Fruit fly (Drosophila melanogaster) whole organism, embryonic: ENCODE data around the gene Jon25Bi.

Experiments
- Bgb ChIP-seq: fragments of 200-800 bp; sonication (Bioruptor generic); IDR thresholded peaks from 2 replicates; pipeline ENCODE4 v1.3.6; 2022; ENCODE audit warnings: missing biosample characterization, missing genetic modification characterization; ENCODE audit not compliant: partially characterized antibody
- CG10274 ChIP-seq: fragments of 200-800 bp; sonication (Bioruptor generic); optimal IDR thresholded peaks from 3 replicates; lab custom pipeline; 2017; ENCODE audit warnings: missing biosample characterization, mild to moderate bottlenecking, missing genetic modification characterization
- CG10959 ChIP-seq: fragments of 200-800 bp; sonication (Bioruptor generic); IDR thresholded peaks from 2 replicates; pipeline ENCODE4 v1.3.6; 2022; ENCODE audit warnings: missing biosample characterization, missing genetic modification characterization
- CG11696 ChIP-seq: fragments of 200-800 bp; sonication (Bioruptor generic); IDR thresholded peaks from 2 replicates; pipeline ENCODE4 v1.3.6; 2022; ENCODE audit warnings: missing biosample characterization, missing genetic modification characterization
- CG12219 ChIP-seq: fragments of 200-800 bp; sonication (Bioruptor generic); optimal IDR thresholded peaks from 3 replicates; lab custom pipeline; 2018; ENCODE audit warnings: missing biosample characterization, mild to moderate bottlenecking, missing genetic modification characterization
- CG1233 ChIP-seq: fragments of 200-800 bp; sonication (Bioruptor generic); optimal IDR thresholded peaks from 4 replicates; lab custom pipeline; 2018; ENCODE audit warnings: missing biosample characterization, mild to moderate bottlenecking, missing genetic modification characterization
- CG14667 ChIP-seq: fragments of 200-800 bp; sonication (Bioruptor generic); IDR thresholded peaks from 2 replicates; pipeline ENCODE4 v1.3.6; 2022; ENCODE audit warnings: missing biosample characterization, missing genetic modification characterization
- CG1529 ChIP-seq: fragments of 200-800 bp; sonication (Bioruptor generic); optimal IDR thresholded peaks from 3 replicates; lab custom pipeline; 2018; ENCODE audit warnings: missing biosample characterization, missing genetic modification characterization
- CG1602 ChIP-seq: fragments of 200-800 bp; sonication (Bioruptor generic); optimal IDR thresholded peaks from 3 replicates; lab custom pipeline; 2016; ENCODE audit warnings: missing biosample characterization, missing genetic modification characterization
- CG17568 ChIP-seq: fragments of 200-800 bp; sonication (Bioruptor generic); optimal IDR thresholded peaks from 2 replicates; lab custom pipeline; 2018; ENCODE audit warnings: missing biosample characterization, mild to moderate bottlenecking, missing genetic modification characterization, moderate library complexity
- CG1792 ChIP-seq: fragments of 200-800 bp; sonication (Bioruptor generic); optimal IDR thresholded peaks from 2 replicates; lab custom pipeline; 2016; ENCODE audit warnings: missing biosample characterization, missing genetic modification characterization
- CG2116 ChIP-seq: fragments of 200-800 bp; sonication (Bioruptor generic); optimal IDR thresholded peaks from 3 replicates; lab custom pipeline; 2018; ENCODE audit warnings: missing biosample characterization, mild to moderate bottlenecking, missing genetic modification characterization
- CG2129 ChIP-seq: fragments of 200-800 bp; sonication (Bioruptor generic); IDR thresholded peaks from 2 replicates; pipeline ENCODE4 v1.3.6; 2022; ENCODE audit warnings: missing biosample characterization, missing genetic modification characterization; ENCODE audit not compliant: partially characterized antibody
- CG30431 ChIP-seq: fragments of 200-800 bp; sonication (Bioruptor generic); optimal IDR thresholded peaks from 2 replicates; lab custom pipeline; 2017; ENCODE audit warnings: missing biosample characterization, missing genetic modification characterization
- CG31224 ChIP-seq: fragments of 200-800 bp; sonication (Bioruptor generic); IDR thresholded peaks from 2 replicates; pipeline ENCODE4 v1.3.6; 2022; ENCODE audit warnings: missing biosample characterization, missing genetic modification characterization
- CG31388 ChIP-seq: fragments of 200-800 bp; sonication (Bioruptor generic); optimal IDR thresholded peaks from 2 replicates; lab custom pipeline; 2016; ENCODE audit warnings: missing biosample characterization, missing genetic modification characterization
- CG34422 ChIP-seq: fragments of 200-800 bp; sonication (Bioruptor generic); IDR thresholded peaks from 3 replicates; pipeline ENCODE4 v1.3.6; 2022; ENCODE audit warnings: missing biosample characterization, missing genetic modification characterization
- CG42726 ChIP-seq: fragments of 200-800 bp; sonication (Bioruptor generic); IDR thresholded peaks from 2 replicates; pipeline ENCODE4 v1.3.6; 2022; ENCODE audit warnings: missing biosample characterization, missing genetic modification characterization; ENCODE audit not compliant: partially characterized antibody
- CG4282 ChIP-seq: fragments of 200-800 bp; sonication (Bioruptor generic); optimal IDR thresholded peaks from 2 replicates; lab custom pipeline; 2016; ENCODE audit warnings: missing biosample characterization, missing genetic modification characterization
- CG4404 ChIP-seq: fragments of 200-800 bp; sonication (Bioruptor generic); IDR thresholded peaks from 2 replicates; pipeline ENCODE4 v1.3.6; 2022; ENCODE audit warnings: missing biosample characterization, missing genetic modification characterization
- CG6854 ChIP-seq: fragments of 200-800 bp; sonication (Bioruptor generic); optimal IDR thresholded peaks from 3 replicates; lab custom pipeline; 2017; ENCODE audit warnings: missing biosample characterization, mild to moderate bottlenecking, missing genetic modification characterization
- CrebB ChIP-seq: fragments of 200-800 bp; sonication (Bioruptor generic); optimal IDR thresholded peaks from 3 replicates; lab custom pipeline; 2018; ENCODE audit warnings: missing biosample characterization, mild to moderate bottlenecking, missing genetic modification characterization
- Doc3 ChIP-seq: fragments of 200-800 bp; sonication (Bioruptor generic); IDR thresholded peaks from 3 replicates; pipeline ENCODE4 v1.3.6; 2022; ENCODE audit warnings: missing biosample characterization, missing genetic modification characterization; ENCODE audit not compliant: partially characterized antibody
- Dref ChIP-seq: fragments of 200-800 bp; sonication (Bioruptor generic); IDR thresholded peaks from 2 replicates; pipeline ENCODE4 v1.3.6; 2022; ENCODE audit warnings: missing biosample characterization, missing genetic modification characterization
- H2.0 ChIP-seq: fragments of 200-800 bp; sonication (Bioruptor generic); IDR thresholded peaks from 2 replicates; pipeline ENCODE4 v1.3.6; 2022; ENCODE audit warnings: missing biosample characterization, missing genetic modification characterization
- HHEX ChIP-seq: fragments of 200-800 bp; sonication (Bioruptor generic); optimal IDR thresholded peaks from 3 replicates; lab custom pipeline; 2017; ENCODE audit warnings: missing biosample characterization, mild to moderate bottlenecking, missing genetic modification characterization, missing genetic modification reagents
- Hmr ChIP-seq: fragments of 200-800 bp; sonication (Bioruptor generic); optimal IDR thresholded peaks from 3 replicates; lab custom pipeline; 2017; ENCODE audit warnings: mild to moderate bottlenecking, missing biosample characterization, missing genetic modification reagents, missing genetic modification characterization
- Hsf ChIP-seq: fragments of 200-800 bp; sonication (Bioruptor generic); optimal IDR thresholded peaks from 3 replicates; lab custom pipeline; 2016; ENCODE audit warnings: missing biosample characterization, missing genetic modification characterization
- Mes4 ChIP-seq: fragments of 200-800 bp; sonication (Bioruptor generic); optimal IDR thresholded peaks from 2 replicates; lab custom pipeline; 2016; ENCODE audit warnings: missing biosample characterization, missing genetic modification characterization
- Taf1 ChIP-seq: fragments of 200-800 bp; sonication (Bioruptor generic); IDR thresholded peaks from 2 replicates; pipeline ENCODE4 v1.3.6; 2022; ENCODE audit warnings: missing biosample characterization, missing genetic modification characterization
- ash1 ChIP-seq: fragments of 200-800 bp; sonication (Bioruptor generic); optimal IDR thresholded peaks from 2 replicates; lab custom pipeline; 2018; ENCODE audit warnings: missing biosample characterization, mild to moderate bottlenecking, missing genetic modification characterization
- caup ChIP-seq: fragments of 200-800 bp; sonication (Bioruptor generic); optimal IDR thresholded peaks from 3 replicates; lab custom pipeline; 2017; ENCODE audit warnings: missing biosample characterization, mild to moderate bottlenecking, missing genetic modification characterization, moderate library complexity; ENCODE audit not compliant: severe bottlenecking
- dan ChIP-seq: fragments of 200-800 bp; sonication (Bioruptor generic); IDR thresholded peaks from 2 replicates; pipeline ENCODE4 v1.3.6; 2022; ENCODE audit warnings: missing biosample characterization, missing genetic modification characterization
- dati ChIP-seq: fragments of 200-800 bp; sonication (Bioruptor generic); IDR thresholded peaks from 2 replicates; pipeline ENCODE4 v1.3.6; 2022; ENCODE audit warnings: missing biosample characterization, missing genetic modification characterization
- dmrt11E ChIP-seq: fragments of 200-800 bp; sonication (Bioruptor generic); optimal IDR thresholded peaks from 3 replicates; lab custom pipeline; 2018; ENCODE audit warnings: missing biosample characterization, mild to moderate bottlenecking, missing genetic modification characterization, moderate library complexity
- gem ChIP-seq: fragments of 200-800 bp; sonication (Bioruptor generic); optimal IDR thresholded peaks from 2 replicates; lab custom pipeline; 2019; ENCODE audit warnings: missing biosample characterization, mild to moderate bottlenecking, missing genetic modification characterization, moderate library complexity
- gro ChIP-seq: fragments of 200-800 bp; sonication (Bioruptor generic); optimal IDR thresholded peaks from 2 replicates; lab custom pipeline; 2016; ENCODE audit warnings: missing biosample characterization, missing genetic modification characterization
- hbn ChIP-seq: fragments of 200-800 bp; sonication (Bioruptor generic); IDR thresholded peaks from 2 replicates; pipeline ENCODE4 v1.3.6; 2022; ENCODE audit warnings: missing biosample characterization, missing genetic modification characterization; ENCODE audit not compliant: partially characterized antibody
- mam ChIP-seq: fragments of 200-800 bp; sonication (Bioruptor generic); optimal IDR thresholded peaks from 3 replicates; lab custom pipeline; 2016; ENCODE audit warnings: missing biosample characterization, missing genetic modification characterization
- nerfin-1 ChIP-seq: fragments of 200-800 bp; sonication (Bioruptor generic); optimal IDR thresholded peaks from 3 replicates; lab custom pipeline; 2019; ENCODE audit warnings: missing biosample characterization, mild to moderate bottlenecking, missing genetic modification characterization, moderate library complexity
- psq ChIP-seq: fragments of 200-800 bp; sonication (Bioruptor generic); optimal IDR thresholded peaks from 2 replicates; lab custom pipeline; 2017; ENCODE audit warnings: missing biosample characterization, missing genetic modification characterization
- pum ChIP-seq: fragments of 200-800 bp; sonication (Bioruptor generic); optimal IDR thresholded peaks from 2 replicates; lab custom pipeline; 2016; ENCODE audit warnings: missing biosample characterization, missing genetic modification characterization
- pzg ChIP-seq: fragments of 200-800 bp; sonication (Bioruptor generic); optimal IDR thresholded peaks from 3 replicates; lab custom pipeline; 2018; ENCODE audit warnings: missing biosample characterization, mild to moderate bottlenecking, missing genetic modification characterization, moderate library complexity
- stc ChIP-seq: fragments of 200-800 bp; sonication (Bioruptor generic); IDR thresholded peaks from 2 replicates; pipeline ENCODE4 v1.3.6; 2022; ENCODE audit warnings: missing biosample characterization, missing genetic modification characterization
- tap ChIP-seq: fragments of 200-800 bp; optimal IDR thresholded peaks from 3 replicates; lab custom pipeline; 2019; ENCODE audit warnings: missing biosample characterization, mild to moderate bottlenecking, missing genetic modification characterization, moderate library complexity
- twi ChIP-seq: fragments of 200-800 bp; optimal IDR thresholded peaks from 2 replicates; lab custom pipeline; 2019; ENCODE audit warnings: missing biosample characterization, mild to moderate bottlenecking, missing genetic modification characterization, moderate library complexity
- tx ChIP-seq: fragments of 200-800 bp; sonication (Bioruptor generic); optimal IDR thresholded peaks from 2 replicates; lab custom pipeline; 2016; ENCODE audit warnings: missing biosample characterization, missing genetic modification characterization
- vfl ChIP-seq: fragments of 200-800 bp; sonication (Bioruptor generic); optimal IDR thresholded peaks from 2 replicates; lab custom pipeline; 2016; ENCODE audit warnings: missing biosample characterization, missing genetic modification characterization
- wek ChIP-seq: fragments of 200-800 bp; sonication (Bioruptor generic); optimal IDR thresholded peaks from 3 replicates; lab custom pipeline; 2018; ENCODE audit warnings: missing biosample characterization, mild to moderate bottlenecking, missing genetic modification characterization, moderate library complexity
- wor ChIP-seq: fragments of 200-800 bp; sonication (Bioruptor generic); IDR thresholded peaks from 2 replicates; pipeline ENCODE4 v1.3.6; 2022; ENCODE audit warnings: missing biosample characterization, missing genetic modification characterization

The Jon25Bi gene

DNA sequence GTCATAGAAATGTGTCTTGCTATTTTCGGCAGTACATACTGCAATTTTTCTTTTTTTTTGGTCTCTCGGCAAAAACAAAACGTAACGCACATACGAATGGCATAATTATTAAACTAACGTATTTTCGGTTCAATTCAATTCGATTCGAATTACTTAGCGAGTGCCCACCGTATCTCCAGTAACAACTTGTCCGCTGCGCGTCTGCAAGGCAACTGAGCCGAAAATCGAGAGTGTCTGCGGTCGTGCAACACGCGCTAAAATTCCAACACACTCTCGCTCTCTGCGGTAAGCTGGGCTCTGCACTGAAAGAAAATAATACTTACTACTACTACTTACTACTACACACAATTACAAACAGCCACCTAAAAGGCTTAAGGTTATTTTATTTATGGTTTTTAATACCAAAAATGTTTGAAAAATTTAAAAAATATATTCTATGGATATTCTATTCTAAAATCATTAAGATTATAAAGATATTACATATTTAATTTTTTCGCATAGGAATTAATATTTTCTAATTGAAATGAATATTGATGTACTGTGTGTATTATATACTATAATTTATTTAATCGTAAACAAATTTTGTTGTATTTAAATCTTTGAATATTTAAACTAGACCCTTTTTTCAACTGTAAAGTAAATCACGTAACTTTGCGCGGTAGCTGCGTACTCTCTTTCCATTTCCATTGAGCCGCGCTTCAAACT, 48.2 kb downstream of the Jon25Bi start, which contains the start of gene snsl (continued):
- TF ChIP-seq CG31224 (GFP tag; lab: Robert Waterston, UW): 0 out of 2 replicates have a peak, but pooled peaks have one; percentile 31
- no peak for TF ChIP-seq caup
- no peak for TF ChIP-seq CG2116 (GFP tag; lab: Kevin White, UChicago)
- TF ChIP-seq mam: no peak
- peak; percentile 23 for TF ChIP-seq HHEX
- peak; percentile 77 for TF ChIP-seq nerfin-1
- no peak for TF ChIP-seq CG1792
- no peak for TF ChIP-seq pzg (GFP tag; lab: Kevin White, UChicago)
- TF ChIP-seq Mes4 (GFP tag; lab: Kevin White, UChicago): no peak
- TF ChIP-seq CrebB (tag; lab: Kevin White, UChicago): no peak
- no peak for TF ChIP-seq H2.0
- no peak for TF ChIP-seq hbn
- TF ChIP-seq Taf1: no peak
- no peak for TF ChIP-seq psq (GFP tag; lab: Kevin White, UChicago)
- peak; percentile 64 for TF ChIP-seq tap (tag; lab: Kevin White, UChicago)
- no peak for TF ChIP-seq CG1602 (GFP tag; lab: Kevin White, UChicago)
- no peak for TF ChIP-seq CG31388
- TF ChIP-seq Doc3 (GFP tag; lab: Robert Waterston, UW): no peak
- no peak for TF ChIP-seq ash1 (GFP tag; lab: Kevin White, UChicago)
- no peak for TF ChIP-seq CG2129
- no peak for TF ChIP-seq Dref (GFP tag; lab: Robert Waterston, UW)
- TF ChIP-seq dan: no peak
- no peak for TF ChIP-seq Hsf (GFP tag; lab: Kevin White, UChicago)
- no peak for TF ChIP-seq wor
- peak; percentile 31; the same call in 1 of the 3 replicates for TF ChIP-seq CG34422 (GFP tag; lab: Robert Waterston, UW)
- no peak for TF ChIP-seq pum
- TF ChIP-seq CG10959 (GFP tag; lab: Robert Waterston, UW): no peak
- TF ChIP-seq dmrt11E (tag; lab: Kevin White, UChicago): peak; percentile 5
- no peak for TF ChIP-seq vfl (GFP tag; lab: Kevin White, UChicago)
- TF ChIP-seq CG4282 (GFP tag; lab: Kevin White, UChicago): no peak
- TF ChIP-seq twi: peak; percentile 47
- TF ChIP-seq gro (GFP tag; lab: Kevin White, UChicago): no peak
- TF ChIP-seq wek (GFP tag; lab: Kevin White, UChicago): no peak
- peak; percentile 61 for TF ChIP-seq Hmr (GFP tag; lab: Kevin White, UChicago)
- TF ChIP-seq tx (GFP tag; lab: Kevin White, UChicago): no peak
- TF ChIP-seq CG4404 (GFP tag; lab: Robert Waterston, UW): no peak
- TF ChIP-seq CG12219 (GFP tag; lab: Kevin White, UChicago): no peak
- no peak for TF ChIP-seq CG17568 (GFP tag; lab: Kevin White, UChicago)
- peak; percentile 10 for TF ChIP-seq CG6854 (GFP tag; lab: Kevin White, UChicago)
- TF ChIP-seq CG1233 (GFP tag; lab: Kevin White, UChicago): peak; percentile 16
- no peak for TF ChIP-seq CG11696 (GFP tag; lab: Robert Waterston, UW)
- TF ChIP-seq CG42726: 0 out of 2 replicates have a peak, but pooled peaks have one; percentile 36
- no peak for TF ChIP-seq Bgb (GFP tag; lab: Robert Waterston, UW)
- no peak for TF ChIP-seq CG14667 (GFP tag; lab: Robert Waterston, UW)
- no peak for TF ChIP-seq CG30431 (GFP tag; lab: Kevin White, UChicago)
- 0 out of 2 replicates have a peak, but pooled peaks have one; percentile 47 for TF ChIP-seq stc
- no peak for TF ChIP-seq CG10274 (GFP tag; lab: Kevin White, UChicago)
- TF ChIP-seq dati (GFP tag; lab: Robert Waterston, UW): no peak
- peak; percentile 86 for TF ChIP-seq gem (tag; lab: Kevin White, UChicago)
- TF ChIP-seq CG1529 (GFP tag; lab: Kevin White, UChicago): no peak
